Worm (Caenorhabditis elegans) whole organism, midembryonic: ENCODE data around the gene nhr-41.
A peak's percentile ranks its signal among the peaks of the same experiment; 100 is the strongest.

Source experiments
- T22C8.4 ChIP-seq: fragments of 200-800 bp; sonication (Bioruptor generic); IDR thresholded peaks from 2 replicates; pipeline ENCODE4 v1.3.6; 2022; ENCODE audit warnings: missing genetic modification characterization, missing compliant biosample characterization
- cog-1 ChIP-seq: sonication (generic microtip); optimal IDR thresholded peaks from 2 replicates; lab custom pipeline; 2016; ENCODE audit warnings: missing genetic modification characterization, missing compliant biosample characterization
- flt-1 ChIP-seq: fragments of 200-800 bp; sonication (Bioruptor generic); IDR thresholded peaks from 2 replicates; pipeline ENCODE4 v1.3.6; 2022; ENCODE audit warnings: missing genetic modification characterization, missing compliant biosample characterization
- klf-2 ChIP-seq: fragments of 200-800 bp; sonication (Bioruptor generic); conservative IDR thresholded peaks from 2 replicates; pipeline ENCODE4 v1.3.6; 2022; ENCODE audit warnings: missing genetic modification reagents, missing genetic modification characterization, missing compliant biosample characterization
- med-1 ChIP-seq: sonication (generic microtip); optimal IDR thresholded peaks from 2 replicates; lab custom pipeline; 2017; ENCODE audit warnings: missing genetic modification characterization, mild to moderate bottlenecking, missing compliant biosample characterization, antibody characterized with exemption, missing genetic modification reagents; ENCODE audit not compliant: insufficient read depth
- ref-1 ChIP-seq: fragments of 200-800 bp; sonication (Bioruptor generic); conservative IDR thresholded peaks from 2 replicates; pipeline ENCODE4 v1.3.6; 2022; ENCODE audit warnings: missing genetic modification reagents, missing genetic modification characterization, missing compliant biosample characterization
- tab-1 ChIP-seq: fragments of 200-800 bp; sonication (Bioruptor generic); IDR thresholded peaks from 2 replicates; pipeline ENCODE4 v1.3.6; 2022; ENCODE audit warnings: missing genetic modification characterization, missing compliant biosample characterization
- ztf-23 ChIP-seq: fragments of 200-800 bp; sonication (Bioruptor generic); IDR thresholded peaks from 2 replicates; pipeline ENCODE4 v1.3.6; 2022; ENCODE audit warnings: missing genetic modification reagents, missing genetic modification characterization, missing compliant biosample characterization
- ztf-29 ChIP-seq: fragments of 200-800 bp; sonication (Bioruptor generic); IDR thresholded peaks from 2 replicates; pipeline ENCODE4 v1.3.6; 2022; ENCODE audit warnings: missing genetic modification reagents, missing genetic modification characterization, missing compliant biosample characterization

The nhr-41 gene

DNA sequence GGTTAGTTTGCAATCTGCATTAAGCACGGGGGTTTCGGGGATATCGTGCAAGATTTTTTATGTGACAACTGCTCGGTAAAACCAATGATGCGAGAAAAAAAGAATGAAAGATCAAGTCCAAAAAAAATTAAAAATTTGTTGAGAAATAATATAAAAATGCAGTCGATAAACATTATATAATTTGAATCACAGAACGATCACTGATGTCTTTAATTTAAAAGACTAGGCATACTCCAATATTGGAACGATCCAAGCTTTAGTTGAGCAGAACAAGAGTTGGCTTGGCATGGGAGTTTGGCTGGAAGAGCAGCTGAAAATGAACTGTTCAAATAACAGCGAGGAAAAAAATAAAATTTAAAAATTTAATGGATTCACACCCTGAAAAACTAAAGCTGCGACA, 41.3 kb downstream of the nhr-41 start, which contains the start of gene clec-171:
Gene clec-171 (minus strand): TSS at position 101 of the 400 bp plus-strand sequence.
- TF ChIP-seq ztf-29 (GFP tag; lab: Robert Waterston, UW) (no peak), cog-1 (tag; lab: Kevin White, UChicago) (no peak), flt-1 (no peak), klf-2 (GFP tag; lab: Robert Waterston, UW) (no peak), med-1 (no peak), tab-1 (GFP tag; lab: Robert Waterston, UW) (no peak), ztf-23 (GFP tag; lab: Robert Waterston, UW) (no peak), ref-1 (GFP tag; lab: Robert Waterston, UW) (no peak), T22C8.4 (no peak)

DNA sequence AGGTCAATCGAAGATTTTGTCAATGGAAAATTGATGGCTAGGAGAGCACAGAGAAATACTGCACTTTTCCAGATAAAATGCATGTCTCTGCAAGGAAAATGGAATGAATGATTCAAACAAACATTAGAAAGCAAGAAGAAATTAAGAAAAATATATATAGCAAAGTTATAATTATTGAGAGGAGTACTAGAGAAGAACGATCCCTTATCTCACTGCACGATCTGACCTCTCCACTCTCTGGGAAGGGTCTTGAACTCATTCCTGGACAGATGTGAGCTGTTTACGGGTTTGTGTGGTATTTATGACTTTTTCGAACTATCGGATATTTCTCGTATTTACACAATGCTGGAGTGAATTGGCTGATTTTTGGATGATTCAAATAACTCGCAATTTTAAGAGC, 44.2 kb downstream of the nhr-41 start, which contains the start of gene Y77E11A.23:
Gene Y77E11A.23 (minus strand): TSS at position 107 of the 400 bp plus-strand sequence.
- TF ChIP-seq tab-1 (GFP tag; lab: Robert Waterston, UW) (no peak), cog-1 (tag; lab: Kevin White, UChicago) (no peak), ref-1 (GFP tag; lab: Robert Waterston, UW) (no peak), ztf-23 (GFP tag; lab: Robert Waterston, UW) (no peak), ztf-29 (GFP tag; lab: Robert Waterston, UW) (no peak), klf-2 (GFP tag; lab: Robert Waterston, UW) (no peak), T22C8.4 (no peak), flt-1 (no peak), med-1 (no peak)

DNA sequence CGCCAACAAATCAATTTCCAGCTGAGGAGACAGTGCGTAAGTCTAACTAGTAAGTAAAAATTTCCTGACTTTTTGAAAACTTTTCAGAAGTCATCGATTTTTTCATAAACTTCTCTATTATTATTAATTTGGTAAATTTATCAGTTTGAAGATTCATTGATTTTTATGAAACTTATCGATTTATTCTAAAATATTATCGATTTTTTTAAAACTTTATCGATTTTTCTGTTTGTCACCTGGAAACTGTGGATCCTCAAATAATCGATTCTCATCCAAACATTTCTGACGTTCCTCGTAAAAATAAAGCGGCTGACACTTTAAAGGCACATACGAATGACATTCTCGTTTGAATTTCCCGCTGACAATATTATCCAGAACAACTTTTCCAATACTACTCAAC, 48.0 kb downstream of the nhr-41 start:
- 0 out of 2 replicates have a peak, but pooled peaks have one; percentile 48 for TF ChIP-seq T22C8.4
- no peak for TF ChIP-seq flt-1

DNA sequence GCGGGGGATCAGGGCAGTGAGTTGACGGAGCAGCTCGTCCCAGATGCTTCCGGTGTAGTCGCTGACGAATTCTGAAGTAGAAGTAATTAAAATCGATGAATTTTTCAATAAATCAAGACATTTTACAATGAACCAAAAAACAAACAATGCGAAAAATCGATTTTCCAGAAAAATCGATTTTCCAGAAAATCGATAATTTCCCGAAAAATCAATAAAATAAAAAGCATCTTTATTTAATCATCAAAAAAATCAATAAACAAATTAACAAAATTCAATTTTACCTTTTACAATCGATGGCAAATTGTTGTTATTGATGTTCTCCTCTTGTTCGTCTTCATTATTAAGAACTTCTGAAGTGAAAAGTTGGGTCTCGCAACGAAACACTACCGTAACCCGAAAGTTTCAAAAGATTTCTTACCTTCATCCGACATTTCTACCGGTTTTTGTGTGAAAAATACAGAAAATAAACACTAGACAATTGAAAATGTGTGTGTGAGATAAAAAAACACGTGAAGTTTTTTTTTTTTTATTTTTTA, 48.6 kb downstream of the nhr-41 start, which contains the start of gene clp-6:
Gene clp-6 (minus strand): TSS at position 486 of the 536 bp plus-strand sequence.
- TF ChIP-seq flt-1 = no peak
- TF ChIP-seq ztf-29 (GFP tag; lab: Robert Waterston, UW) = no peak
- TF ChIP-seq T22C8.4 = peak; percentile 68
- TF ChIP-seq klf-2 (GFP tag; lab: Robert Waterston, UW) = no peak

DNA sequence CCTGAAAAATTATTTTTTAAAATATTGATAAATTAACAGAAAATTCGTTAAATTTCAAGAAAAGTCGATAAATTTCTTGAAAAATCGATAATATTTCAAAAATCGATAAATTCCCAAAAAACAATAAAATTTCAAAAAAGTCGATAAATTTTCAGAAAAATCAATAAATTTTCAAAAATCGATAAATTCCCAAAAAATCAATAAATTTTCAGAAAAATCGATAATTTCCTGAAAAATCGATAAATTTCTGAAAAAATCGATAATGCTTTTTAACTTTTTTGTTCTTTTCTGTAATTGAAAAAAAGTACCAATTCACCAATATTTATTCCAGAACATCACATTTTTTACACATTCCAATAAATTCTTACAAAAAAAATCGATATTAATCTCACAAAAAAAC, 49.1 kb downstream of the nhr-41 start:
- TF ChIP-seq T22C8.4 (peak; percentile 97), klf-2 (GFP tag; lab: Robert Waterston, UW) (no peak)

DNA sequence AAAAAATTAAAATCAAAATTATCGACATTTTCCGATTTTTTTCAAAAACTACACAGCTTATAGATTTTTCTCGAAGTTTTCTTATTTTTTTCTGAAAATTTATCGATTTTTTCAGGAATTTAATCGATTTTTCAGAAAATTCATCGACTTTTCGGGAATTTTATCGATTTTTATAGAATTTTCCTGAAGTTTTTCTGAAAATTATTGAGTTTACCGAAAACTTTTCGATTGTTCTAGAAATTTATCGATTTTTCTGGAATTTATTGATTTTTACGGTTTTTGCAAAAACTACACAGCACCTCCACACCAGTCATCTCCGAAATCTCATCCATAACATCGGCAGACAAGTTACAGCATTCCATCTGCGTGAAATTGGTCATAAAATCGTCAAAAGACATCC, 51.6 kb downstream of the nhr-41 start:
- no peak for TF ChIP-seq cog-1 (tag; lab: Kevin White, UChicago)
- TF ChIP-seq T22C8.4 = peak; percentile 37; the same call in 1 of the 2 replicates

DNA sequence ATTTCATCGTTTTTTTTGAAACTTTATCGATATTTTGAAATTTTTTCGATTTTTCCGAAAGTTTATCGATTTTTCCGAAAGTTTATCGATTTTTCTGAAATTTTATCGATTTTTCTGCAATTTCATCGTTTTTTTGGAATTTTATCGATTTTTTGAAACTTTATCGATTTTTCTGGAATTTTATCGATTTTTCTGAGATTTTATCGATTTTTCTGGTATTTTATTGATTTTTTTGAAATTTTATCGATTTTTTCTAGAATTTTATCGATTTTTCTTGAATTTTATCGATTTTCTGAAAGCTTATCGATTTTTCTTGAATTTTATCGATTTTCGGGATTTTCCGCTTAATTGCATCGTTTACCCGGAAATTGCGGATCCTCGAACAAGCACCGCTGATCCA, 57.5 kb downstream of the nhr-41 start:
- TF ChIP-seq tab-1 (GFP tag; lab: Robert Waterston, UW) (no peak), T22C8.4 (peak; percentile 95), med-1 (no peak)

DNA sequence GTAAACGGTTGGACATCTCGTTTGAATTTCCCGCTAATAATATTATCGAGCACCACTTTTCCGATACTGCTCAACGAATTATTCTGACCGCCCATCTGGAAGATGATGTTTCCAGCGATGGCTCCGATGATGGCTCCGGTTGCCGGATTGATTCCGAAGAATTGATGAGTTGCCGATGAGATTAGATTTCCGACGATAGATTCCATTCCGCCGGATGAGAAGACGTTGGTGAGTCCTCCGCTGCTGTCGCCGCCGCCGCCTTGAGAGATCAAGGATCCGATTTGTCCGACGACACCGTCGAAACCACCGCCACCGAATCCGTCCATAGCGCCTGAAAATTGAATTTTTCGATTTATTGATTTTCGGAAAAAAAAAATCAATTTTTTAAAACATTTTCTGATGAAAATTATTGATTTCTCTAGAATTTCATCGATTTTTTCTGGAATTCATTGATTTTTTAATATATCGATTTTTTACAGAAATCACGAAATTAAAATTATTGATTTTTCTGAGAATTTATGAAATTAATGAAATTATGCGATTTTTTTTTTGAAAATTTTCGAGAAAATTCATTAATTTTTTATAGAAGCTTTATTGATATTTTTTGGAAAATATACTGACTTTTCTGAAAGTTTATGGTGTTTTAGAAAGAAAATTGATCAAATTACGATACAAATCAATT, 58.1 kb downstream of the nhr-41 start:
- TF ChIP-seq tab-1 (GFP tag; lab: Robert Waterston, UW) (no peak), med-1 (no peak), ztf-29 (GFP tag; lab: Robert Waterston, UW) (no peak), cog-1 (tag; lab: Kevin White, UChicago) (no peak), flt-1 (no peak), T22C8.4 (peak; percentile 35; the same call in 1 of the 2 replicates), ref-1 (GFP tag; lab: Robert Waterston, UW) (no peak), klf-2 (GFP tag; lab: Robert Waterston, UW) (no peak), ztf-23 (GFP tag; lab: Robert Waterston, UW) (no peak)

DNA sequence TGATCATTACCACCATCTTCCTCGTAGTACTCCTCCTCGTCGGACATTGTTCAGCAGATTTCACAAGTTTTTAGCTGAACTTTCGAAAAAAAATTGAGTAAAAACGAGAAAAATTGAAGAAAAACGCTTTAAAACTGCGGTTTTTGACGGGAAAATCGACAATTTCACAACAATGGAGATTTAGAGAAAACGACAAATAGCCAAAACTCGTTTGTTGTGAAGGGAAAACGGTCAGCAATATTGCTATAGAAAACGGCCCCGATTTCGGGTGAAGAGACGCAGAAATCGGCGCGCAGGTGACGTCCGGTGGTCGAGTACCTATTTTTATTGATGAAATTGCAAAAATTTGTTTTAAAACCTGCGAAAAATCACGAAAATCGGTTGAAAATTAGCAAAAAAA, 59.9 kb downstream of the nhr-41 start, which contains the start of gene clp-7:
Gene clp-7 (minus strand): TSS at position 47 of the 400 bp plus-strand sequence.
- TF ChIP-seq T22C8.4 (no peak), med-1 (no peak), cog-1 (tag; lab: Kevin White, UChicago) (no peak), klf-2 (GFP tag; lab: Robert Waterston, UW) (no peak), ref-1 (GFP tag; lab: Robert Waterston, UW) (no peak), ztf-29 (GFP tag; lab: Robert Waterston, UW) (no peak), ztf-23 (GFP tag; lab: Robert Waterston, UW) (no peak), tab-1 (GFP tag; lab: Robert Waterston, UW) (no peak), flt-1 (no peak)
